Fruit fly (Drosophila melanogaster): ENCODE results near the gene CG14834.

Gene CG14834

DNA sequence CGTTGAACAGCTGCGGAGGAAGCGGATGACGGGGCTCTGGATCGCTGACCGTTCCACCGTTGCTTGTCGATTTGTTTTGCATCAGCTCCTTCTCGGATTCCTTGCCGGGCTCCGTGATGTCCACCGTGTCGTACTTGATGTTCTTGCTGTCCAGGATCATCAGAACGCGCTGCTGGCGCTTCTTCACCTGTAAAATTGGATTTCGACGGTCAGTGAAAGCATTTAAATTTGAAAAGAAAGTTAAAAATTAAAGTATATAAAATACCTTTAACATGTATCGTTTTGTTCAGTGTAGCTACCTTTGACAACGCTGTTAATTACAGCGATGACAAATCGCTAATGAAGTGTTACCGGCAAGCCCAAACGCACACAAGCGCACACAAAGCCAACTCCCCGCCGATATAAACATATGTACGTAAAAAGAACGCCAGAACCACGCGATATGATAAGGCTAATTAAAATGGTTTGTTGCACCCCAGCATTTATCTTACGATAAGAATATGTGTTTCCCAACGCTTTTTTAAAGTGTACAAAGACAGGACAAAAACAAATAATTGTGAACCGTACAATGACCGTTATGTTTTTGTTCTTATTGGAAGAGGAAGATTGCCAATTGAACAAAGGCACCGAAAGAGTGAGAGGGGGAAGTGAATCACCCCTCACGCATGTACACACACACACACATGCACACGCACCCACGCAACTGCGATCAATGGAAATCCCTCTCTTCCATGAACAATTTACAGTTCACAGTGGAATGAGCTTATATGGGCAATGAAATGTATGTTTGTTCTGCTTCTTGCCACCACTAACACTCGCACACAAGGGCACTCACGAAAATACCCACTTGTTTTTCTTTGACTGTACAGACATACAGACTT, 21.1 kb upstream of the CG14834 start (continued):
- TF ChIP-seq phol (tag; optimal IDR thresholded peaks at IDR 0.05) (peak; percentile 40), danr (GFP tag; IDR thresholded peaks at IDR 0.05) (no peak), CG8478 (optimal IDR thresholded peaks at IDR 0.05) (no peak), CG12071 (GFP tag; optimal IDR thresholded peaks at IDR 0.05) (no peak), Neu2 (GFP tag; optimal IDR thresholded peaks at IDR 0.05; ENCODE audit: borderline replicate concordance) (no peak), Asciz (GFP tag; optimal IDR thresholded peaks at IDR 0.05) (peak; percentile 20), CG8944 (GFP tag; optimal IDR thresholded peaks at IDR 0.05) (peak; percentile 6), CG9797 (GFP tag; optimal IDR thresholded peaks at IDR 0.05) (no peak), dmrt99B (tag; optimal IDR thresholded peaks at IDR 0.05) (peak; percentile 27), amos (GFP tag; IDR thresholded peaks at IDR 0.05; ENCODE audit: partially characterized antibody) (no peak), NC2β (GFP tag; optimal IDR thresholded peaks at IDR 0.05) (no peak), ro (GFP tag; IDR thresholded peaks at IDR 0.05) (no peak), Jarid2 (GFP tag; optimal IDR thresholded peaks at IDR 0.05) (no peak), corto (GFP tag; optimal IDR thresholded peaks at IDR 0.05) (no peak), CG13894 (tag; optimal IDR thresholded peaks at IDR 0.05) (no peak), bbx (GFP tag; IDR thresholded peaks at IDR 0.05; ENCODE audit: partially characterized antibody) (no peak), CG13624 (GFP tag; optimal IDR thresholded peaks at IDR 0.05) (no peak), oc (tag; optimal IDR thresholded peaks at IDR 0.05) (no peak), ranshi (GFP tag; IDR thresholded peaks at IDR 0.05) (no peak), E2f2 (GFP tag; IDR thresholded peaks at IDR 0.05) (peak; percentile 24; the same call in 1 of the 2 replicates), nmo (GFP tag; optimal IDR thresholded peaks at IDR 0.05) (peak; percentile 24), twi (tag; optimal IDR thresholded peaks at IDR 0.05) (no peak), CG42726 (GFP tag; IDR thresholded peaks at IDR 0.05; ENCODE audit: partially characterized antibody) (no peak), CG43689 (GFP tag; IDR thresholded peaks at IDR 0.05) (no peak), CG7556 (GFP tag; optimal IDR thresholded peaks at IDR 0.05) (peak; percentile 22), Chrac-16 (GFP tag; optimal IDR thresholded peaks at IDR 0.05) (no peak), Nf-YA (GFP tag; IDR thresholded peaks at IDR 0.05) (no peak), CG18476 (GFP tag; optimal IDR thresholded peaks at IDR 0.05) (no peak), E2f1 (GFP tag; IDR thresholded peaks at IDR 0.05) (no peak), klu (GFP tag; IDR thresholded peaks at IDR 0.05) (peak; percentile 46), CG30403 (GFP tag; optimal IDR thresholded peaks at IDR 0.05) (peak; percentile 32), CoRest (tag; optimal IDR thresholded peaks at IDR 0.05) (no peak), schlank (tag; optimal IDR thresholded peaks at IDR 0.05) (no peak), Dp (GFP tag; optimal IDR thresholded peaks at IDR 0.05) (no peak), CG4854 (GFP tag; optimal IDR thresholded peaks at IDR 0.05) (no peak), CG14667 (GFP tag; IDR thresholded peaks at IDR 0.05) (no peak), CG31224 (GFP tag; IDR thresholded peaks at IDR 0.05) (peak; percentile 33; the same call in 1 of the 2 replicates), Bgb (GFP tag; IDR thresholded peaks at IDR 0.05; ENCODE audit: partially characterized antibody) (no peak; the same call in 1 of the 2 replicates), Hey (tag; optimal IDR thresholded peaks at IDR 0.05) (no peak), CG11085 (GFP tag; IDR thresholded peaks at IDR 0.05) (no peak), CG9437 (GFP tag; optimal IDR thresholded peaks at IDR 0.05) (no peak), CG18619 (GFP tag; optimal IDR thresholded peaks at IDR 0.05) (peak; percentile 16), CG1529 (GFP tag; optimal IDR thresholded peaks at IDR 0.05) (no peak), rib (GFP tag; IDR thresholded peaks at IDR 0.05) (peak; percentile 67), CG11398 (GFP tag; optimal IDR thresholded peaks at IDR 0.05) (no peak), lbe (GFP tag; optimal IDR thresholded peaks at IDR 0.05) (peak; percentile 30), Atf-2 (GFP tag; optimal IDR thresholded peaks at IDR 0.05) (no peak), jumu (GFP tag; optimal IDR thresholded peaks at IDR 0.05) (no peak), Stat92E (GFP tag; optimal IDR thresholded peaks at IDR 0.05) (no peak)
